Worm (Caenorhabditis elegans) whole organism, L3 larva: ENCODE measurements around the gene K08D8.7.
"Not testable (repeated sequence)": the region's sequence is repeated elsewhere in the genome, so short reads cannot be mapped to it uniquely, and the experiment has no call there.

Experiments
- R02D3.7 ChIP-seq: fragments of 150-350 bp; optimal IDR thresholded peaks from 2 replicates; lab custom pipeline; 2014; ENCODE audit warnings: missing biosample characterization, missing genetic modification characterization
- ZK546.5 ChIP-seq: sonication (generic microtip); optimal IDR thresholded peaks from 2 replicates; lab custom pipeline; 2017; ENCODE audit warnings: missing biosample characterization, missing genetic modification characterization
- aly-2 ChIP-seq: fragments of 150-350 bp; optimal IDR thresholded peaks from 2 replicates; lab custom pipeline; 2014; ENCODE audit warnings: missing biosample characterization, missing genetic modification characterization
- ceh-9 ChIP-seq: sonication (generic microtip); optimal IDR thresholded peaks from 2 replicates; lab custom pipeline; 2018; ENCODE audit warnings: missing biosample characterization, missing genetic modification characterization
- daf-12 ChIP-seq: fragments of 150-350 bp; optimal IDR thresholded peaks from 2 replicates; lab custom pipeline; 2014; ENCODE audit warnings: missing biosample characterization, missing genetic modification reagents, missing genetic modification characterization
- egl-5 ChIP-seq: fragments of 150-350 bp; optimal IDR thresholded peaks from 2 replicates; lab custom pipeline; 2017; ENCODE audit warnings: missing biosample characterization, missing genetic modification reagents, missing genetic modification characterization, inconsistent platforms
- elt-1 ChIP-seq: fragments of 150-350 bp; optimal IDR thresholded peaks from 2 replicates; lab custom pipeline; 2014; ENCODE audit warnings: missing biosample characterization, missing genetic modification characterization
- elt-2 ChIP-seq: sonication (generic microtip); optimal IDR thresholded peaks from 2 replicates; lab custom pipeline; 2016; ENCODE audit warnings: missing genetic modification reagents, mild to moderate bottlenecking, missing genetic modification characterization, missing compliant biosample characterization
- eor-1 ChIP-seq, 2 experiments: fragments of 150-350 bp; optimal IDR thresholded peaks; 2 replicates each; lab custom pipeline; 2014 to 2018; ENCODE audit warnings: missing biosample characterization in 2 of 2, missing genetic modification characterization in 2 of 2
- fos-1 ChIP-seq: fragments of 150-350 bp; optimal IDR thresholded peaks from 2 replicates; lab custom pipeline; 2014; ENCODE audit warnings: missing biosample characterization, missing genetic modification characterization
- hmg-11 ChIP-seq: sonication (generic microtip); optimal IDR thresholded peaks from 2 replicates; lab custom pipeline; 2016; ENCODE audit warnings: missing genetic modification characterization, missing compliant biosample characterization
- lin-15B ChIP-seq: fragments of 150-350 bp; optimal IDR thresholded peaks from 2 replicates; lab custom pipeline; 2014; ENCODE audit warnings: missing biosample characterization, missing genetic modification characterization
- lin-39 ChIP-seq: fragments of 150-350 bp; optimal IDR thresholded peaks from 2 replicates; lab custom pipeline; 2018; ENCODE audit warnings: missing biosample characterization, missing genetic modification reagents, missing genetic modification characterization
- mdl-1 ChIP-seq: fragments of 150-350 bp; optimal IDR thresholded peaks from 2 replicates; lab custom pipeline; 2014; ENCODE audit warnings: missing biosample characterization, missing genetic modification characterization
- nfya-1 ChIP-seq: sonication (generic microtip); optimal IDR thresholded peaks from 2 replicates; lab custom pipeline; 2017; ENCODE audit warnings: missing genetic modification characterization, mild to moderate bottlenecking, missing compliant biosample characterization, antibody characterized with exemption, moderate library complexity; ENCODE audit not compliant: insufficient read depth
- nhr-23 ChIP-seq: fragments of 150-350 bp; optimal IDR thresholded peaks from 2 replicates; lab custom pipeline; 2014; ENCODE audit warnings: missing biosample characterization, missing genetic modification reagents, missing genetic modification characterization
- nhr-237 ChIP-seq: fragments of 150-350 bp; optimal IDR thresholded peaks from 2 replicates; lab custom pipeline; 2014; ENCODE audit warnings: missing biosample characterization, missing genetic modification characterization
- nhr-25 ChIP-seq: sonication (generic microtip); optimal IDR thresholded peaks from 2 replicates; lab custom pipeline; 2017; ENCODE audit warnings: missing biosample characterization, missing genetic modification characterization
- nhr-28 ChIP-seq: fragments of 150-350 bp; optimal IDR thresholded peaks from 2 replicates; lab custom pipeline; 2014; ENCODE audit warnings: missing biosample characterization, missing genetic modification characterization
- nhr-67 ChIP-seq: fragments of 150-350 bp; optimal IDR thresholded peaks from 2 replicates; lab custom pipeline; 2014; ENCODE audit warnings: missing biosample characterization, missing genetic modification characterization
- nhr-77 ChIP-seq: fragments of 150-350 bp; optimal IDR thresholded peaks from 2 replicates; lab custom pipeline; 2014; ENCODE audit warnings: missing biosample characterization, missing genetic modification characterization
- pha-4 ChIP-seq: fragments of 150-350 bp; optimal IDR thresholded peaks from 2 replicates; lab custom pipeline; 2014; ENCODE audit warnings: missing biosample characterization, missing genetic modification reagents, missing genetic modification characterization
- pqm-1 ChIP-seq: fragments of 150-350 bp; optimal IDR thresholded peaks from 2 replicates; lab custom pipeline; 2017; ENCODE audit warnings: missing biosample characterization, missing genetic modification characterization, inconsistent platforms
- snpc-4 ChIP-seq: fragments of 150-350 bp; optimal IDR thresholded peaks from 2 replicates; lab custom pipeline; 2014; ENCODE audit warnings: missing biosample characterization, missing genetic modification characterization
- tbx-2 ChIP-seq: sonication (generic microtip); optimal IDR thresholded peaks from 2 replicates; lab custom pipeline; 2016; ENCODE audit warnings: mild to moderate bottlenecking, missing genetic modification characterization, missing compliant biosample characterization
- unc-39 ChIP-seq: sonication (generic microtip); optimal IDR thresholded peaks from 4 replicates; lab custom pipeline; 2017; ENCODE audit warnings: missing biosample characterization, missing genetic modification characterization
- unc-62 ChIP-seq: fragments of 150-350 bp; sonication (generic microtip); optimal IDR thresholded peaks from 4 replicates; lab custom pipeline; 2014; ENCODE audit warnings: missing biosample characterization, missing genetic modification reagents, missing genetic modification characterization
- zag-1 ChIP-seq: fragments of 150-350 bp; optimal IDR thresholded peaks from 2 replicates; lab custom pipeline; 2014; ENCODE audit warnings: missing biosample characterization, missing genetic modification characterization
- ztf-11 ChIP-seq: fragments of 150-350 bp; optimal IDR thresholded peaks from 2 replicates; lab custom pipeline; 2014; ENCODE audit warnings: missing biosample characterization, missing genetic modification characterization
- ztf-4 ChIP-seq: fragments of 150-350 bp; optimal IDR thresholded peaks from 2 replicates; lab custom pipeline; 2014; ENCODE audit warnings: missing biosample characterization, missing genetic modification characterization

Gene K08D8.7

DNA sequence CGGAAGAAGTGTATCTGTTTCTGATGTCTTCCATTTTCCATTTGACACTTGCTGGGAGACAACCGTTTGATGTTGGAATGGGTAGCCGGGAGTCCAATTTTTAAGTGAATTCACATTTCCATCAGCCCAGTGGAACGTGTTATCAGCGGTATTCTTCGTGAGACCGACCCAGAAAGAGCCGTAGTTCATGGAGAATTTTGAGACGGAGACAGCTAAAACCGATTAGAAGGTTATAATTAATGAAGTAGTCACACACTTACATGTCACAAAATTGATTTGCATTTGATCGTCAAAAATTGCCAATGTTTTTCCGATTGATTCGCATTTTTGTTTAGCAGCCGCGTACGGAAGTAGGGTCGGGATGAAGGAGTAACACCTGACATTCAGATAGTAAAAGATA lies 27.2 kb upstream of the K08D8.7 start:
- TF ChIP-seq tbx-2 (tag; lab: Kevin White, UChicago) (no peak), ZK546.5 (tag; lab: Kevin White, UChicago) (no peak), R02D3.7 (tag; lab: Kevin White, UChicago) (no peak), egl-5 (tag; lab: Kevin White, UChicago) (no peak), lin-39 (tag; lab: Kevin White, UChicago) (no peak), fos-1 (no peak), lin-15B (tag; lab: Kevin White, UChicago) (no peak), nhr-77 (no peak), nhr-67 (tag; lab: Kevin White, UChicago) (no peak), pqm-1 (peak; percentile 21), elt-2 (tag; lab: Kevin White, UChicago) (peak; percentile 71), nhr-25 (tag; lab: Kevin White, UChicago) (no peak), nhr-23 (tag; lab: Kevin White, UChicago) (no peak), nhr-28 (no peak), eor-1 (tag; optimal IDR thresholded peaks at IDR 0.05; lab: Kevin White, UChicago) (no peak), daf-12 (tag; lab: Kevin White, UChicago) (no peak), aly-2 (tag; lab: Kevin White, UChicago) (no peak)

DNA sequence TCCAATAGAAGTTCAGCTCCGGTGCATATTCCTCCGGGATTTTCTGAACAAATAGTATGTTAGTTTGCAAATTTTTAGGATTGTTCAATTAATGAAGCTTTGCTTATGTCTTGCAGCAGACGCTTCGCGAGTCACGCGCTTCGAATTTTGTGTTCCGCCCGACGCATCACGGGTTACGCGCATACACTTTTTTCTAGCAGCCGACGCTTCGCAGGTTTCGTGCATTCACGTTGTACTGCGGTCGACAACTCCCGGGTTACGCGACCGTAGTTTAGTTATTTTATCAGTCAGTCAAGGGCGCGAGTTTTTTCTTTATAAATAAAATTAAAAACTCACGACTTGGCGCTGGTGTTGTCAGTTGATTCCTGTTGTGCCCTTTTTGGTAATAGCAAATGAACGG lies 26.8 kb upstream of the K08D8.7 start:
- TF ChIP-seq mdl-1 (tag; lab: Kevin White, UChicago), result no peak
- no peak for TF ChIP-seq nfya-1 (tag; lab: Kevin White, UChicago)
- no peak for TF ChIP-seq nhr-25 (tag; lab: Kevin White, UChicago)
- TF ChIP-seq ztf-11 (tag; lab: Kevin White, UChicago), result no peak
- TF ChIP-seq snpc-4, result peak; percentile 31
- no peak for TF ChIP-seq ceh-9 (tag; lab: Kevin White, UChicago)
- TF ChIP-seq fos-1, result no peak
- TF ChIP-seq unc-39 (tag; lab: Kevin White, UChicago), result no peak
- no peak for TF ChIP-seq hmg-11 (tag; lab: Kevin White, UChicago)
- TF ChIP-seq lin-39 (tag; lab: Kevin White, UChicago), result no peak
- TF ChIP-seq nhr-67 (tag; lab: Kevin White, UChicago), result no peak
- peak; percentile 19 for TF ChIP-seq elt-2 (tag; lab: Kevin White, UChicago)
- TF ChIP-seq aly-2 (tag; lab: Kevin White, UChicago), result no peak
- TF ChIP-seq nhr-237 (tag; lab: Kevin White, UChicago), result no peak
- TF ChIP-seq elt-1 (tag; lab: Kevin White, UChicago), result no peak
- TF ChIP-seq nhr-28, result no peak
- no peak for TF ChIP-seq eor-1 (tag; optimal IDR thresholded peaks at IDR 0.05; lab: Kevin White, UChicago)
- no peak for TF ChIP-seq R02D3.7 (tag; lab: Kevin White, UChicago)

DNA sequence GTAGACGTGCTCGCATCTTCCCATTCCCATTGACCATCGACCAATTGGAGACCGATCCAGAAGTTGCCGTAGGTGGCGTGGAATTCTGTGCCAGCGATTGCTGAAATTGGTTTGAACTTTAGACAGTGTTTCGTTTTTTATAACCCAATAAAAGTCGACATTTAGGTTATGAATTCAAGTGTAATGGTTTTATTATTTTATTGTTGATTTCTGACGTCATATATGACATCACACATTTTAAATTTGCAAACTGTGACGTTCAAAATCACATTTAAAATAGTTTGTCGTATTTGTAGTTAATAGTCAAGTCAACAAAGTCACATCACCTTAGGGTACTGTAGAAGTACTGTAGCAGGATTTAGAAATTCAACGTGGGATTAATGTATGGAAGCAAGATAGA lies 26.3 kb upstream of the K08D8.7 start:
- TF ChIP-seq hmg-11 (tag; lab: Kevin White, UChicago), result no peak
- TF ChIP-seq elt-2 (tag; lab: Kevin White, UChicago), result peak; percentile 10

DNA sequence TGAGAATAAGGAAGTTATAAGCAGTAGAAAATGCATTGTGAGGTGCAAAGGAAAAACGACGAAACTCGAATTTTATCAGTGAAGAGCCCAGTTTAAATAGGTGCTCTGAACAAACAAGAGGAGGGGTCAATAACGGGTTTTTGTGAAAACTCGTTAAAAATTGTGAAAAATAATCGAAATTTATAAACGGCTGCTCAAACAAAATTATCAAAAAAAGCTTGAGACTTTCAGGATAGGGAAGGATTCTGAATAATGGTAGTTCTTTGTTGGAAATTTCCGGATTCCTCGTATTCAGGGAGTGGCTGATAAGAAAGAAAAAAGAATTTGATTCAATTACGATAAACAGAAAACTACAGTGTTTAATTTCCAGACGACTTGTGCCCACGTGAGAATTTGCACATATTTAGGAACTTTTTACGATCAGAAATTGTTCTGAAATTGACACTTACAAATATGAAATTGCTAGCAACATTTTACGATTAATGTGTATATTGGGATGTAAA lies 25.1 kb upstream of the K08D8.7 start, which contains the start of gene clec-187:
Gene clec-187, minus strand, starts transcription at position 51 of the 503 bp plus-strand sequence.
- TF ChIP-seq ztf-4 (tag; lab: Kevin White, UChicago) (no peak), unc-39 (tag; lab: Kevin White, UChicago) (no peak), egl-5 (tag; lab: Kevin White, UChicago) (no peak), pha-4 (tag; lab: Kevin White, UChicago) (peak; percentile 3), elt-2 (tag; lab: Kevin White, UChicago) (peak; percentile 56)
- TF ChIP-seq, all 47 proteins: peak for 2

DNA sequence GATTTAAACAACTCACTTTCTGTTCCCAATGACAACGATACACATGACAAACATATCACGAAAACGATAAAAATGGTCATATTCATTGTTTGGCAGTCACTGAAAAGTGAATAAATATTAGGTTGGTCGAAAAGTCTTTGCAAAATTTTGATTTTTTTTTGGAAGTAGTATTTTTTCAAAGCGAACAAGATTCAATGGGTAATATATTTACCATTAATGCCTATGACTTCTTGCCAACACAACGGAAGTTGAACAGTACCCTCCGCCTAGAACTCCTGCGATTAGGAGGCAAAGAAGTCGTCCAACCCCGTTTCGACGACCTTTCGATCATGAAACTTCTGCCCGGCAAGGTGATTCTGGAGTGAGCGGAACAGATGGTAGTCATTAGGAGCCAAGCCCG lies 21.4 kb upstream of the K08D8.7 start, which contains the start of gene ZK896.1:
Gene ZK896.1, minus strand, starts transcription at position 101 of the 400 bp plus-strand sequence.
- not testable (repeated sequence) for TF ChIP-seq zag-1 (tag; lab: Kevin White, UChicago); unc-62 (GFP tag; lab: Kevin White, UChicago); lin-39 (tag; lab: Kevin White, UChicago)

- peak; percentile 74 for TF ChIP-seq pqm-1
- TF ChIP-seq elt-2 (tag; lab: Kevin White, UChicago), result peak; percentile 62
- TF ChIP-seq nhr-237 (tag; lab: Kevin White, UChicago), result no peak
Measured at ce11 chrIV:12876558-12876957, 20.1 kb upstream of the K08D8.7 start.
